Fruit fly (Drosophila melanogaster) whole organism, adult: Measurements from ENCODE around the gene CG46511.
"Not testable (repeated sequence)": the region's sequence is repeated elsewhere in the genome, so short reads cannot be mapped to it uniquely, and the experiment has no call there.

Experiments
- CG11617 ChIP-seq: fragments of 200-800 bp; sonication (Bioruptor generic); optimal IDR thresholded peaks from 2 replicates; lab custom pipeline; 2017; ENCODE audit warnings: mild to moderate bottlenecking, missing biosample characterization, missing genetic modification reagents, missing genetic modification characterization
- CG12768 ChIP-seq: fragments of 200-800 bp; sonication (Bioruptor generic); optimal IDR thresholded peaks from 2 replicates; lab custom pipeline; 2017; ENCODE audit warnings: missing biosample characterization, missing genetic modification characterization, mild to moderate bottlenecking, moderate library complexity, missing genetic modification reagents
- CG14711 ChIP-seq: fragments of 200-800 bp; sonication (Bioruptor generic); optimal IDR thresholded peaks from 2 replicates; lab custom pipeline; 2018; ENCODE audit warnings: missing biosample characterization, mild to moderate bottlenecking, missing genetic modification characterization, moderate library complexity
- CG1620 ChIP-seq: fragments of 200-800 bp; sonication (Bioruptor generic); optimal IDR thresholded peaks from 2 replicates; lab custom pipeline; 2016; ENCODE audit warnings: missing biosample characterization, missing genetic modification characterization
- CG5204 ChIP-seq: fragments of 200-800 bp; sonication (Bioruptor generic); optimal IDR thresholded peaks from 2 replicates; lab custom pipeline; 2016; ENCODE audit warnings: missing biosample characterization, missing genetic modification characterization
- CG7101 ChIP-seq: fragments of 200-800 bp; sonication (Bioruptor generic); optimal IDR thresholded peaks from 2 replicates; lab custom pipeline; 2018; ENCODE audit warnings: missing biosample characterization, mild to moderate bottlenecking, missing genetic modification characterization, moderate library complexity
- Clk ChIP-seq: fragments of 200-800 bp; sonication (Bioruptor generic); optimal IDR thresholded peaks from 2 replicates; lab custom pipeline; 2017; ENCODE audit warnings: missing biosample characterization, missing genetic modification characterization
- Crg-1 ChIP-seq: fragments of 200-800 bp; sonication (Bioruptor generic); optimal IDR thresholded peaks from 2 replicates; lab custom pipeline; 2016; ENCODE audit warnings: missing biosample characterization, missing genetic modification characterization
- Hr96 ChIP-seq: fragments of 200-800 bp; sonication (Bioruptor generic); optimal IDR thresholded peaks from 2 replicates; lab custom pipeline; 2016; ENCODE audit warnings: missing biosample characterization, missing genetic modification characterization
- Mnt ChIP-seq: fragments of 200-800 bp; sonication (Bioruptor generic); optimal IDR thresholded peaks from 2 replicates; lab custom pipeline; 2016; ENCODE audit warnings: missing biosample characterization, mild to moderate bottlenecking, missing genetic modification characterization
- bab1 ChIP-seq: fragments of 200-800 bp; sonication (Bioruptor generic); optimal IDR thresholded peaks from 3 replicates; lab custom pipeline; 2019; ENCODE audit warnings: missing biosample characterization, mild to moderate bottlenecking, missing genetic modification characterization, moderate library complexity
- cic ChIP-seq: fragments of 200-800 bp; sonication (Bioruptor generic); optimal IDR thresholded peaks from 2 replicates; lab custom pipeline; 2017; ENCODE audit warnings: missing biosample characterization, mild to moderate bottlenecking, missing genetic modification characterization, moderate library complexity
- kay ChIP-seq: fragments of 200-800 bp; sonication (Bioruptor generic); peaks from one replicate; lab custom pipeline; 2016; ENCODE audit warnings: missing biosample characterization, missing genetic modification characterization, borderline replicate concordance
- ovo ChIP-seq: fragments of 200-800 bp; sonication (Bioruptor generic); optimal IDR thresholded peaks from 2 replicates; lab custom pipeline; 2016; ENCODE audit warnings: missing biosample characterization, missing genetic modification characterization
- pad ChIP-seq: fragments of 200-800 bp; sonication (Bioruptor generic); optimal IDR thresholded peaks from 3 replicates; lab custom pipeline; 2017; ENCODE audit warnings: missing biosample characterization, missing genetic modification characterization, mild to moderate bottlenecking, moderate library complexity, missing genetic modification reagents
- tj ChIP-seq: fragments of 200-800 bp; sonication (Bioruptor generic); optimal IDR thresholded peaks from 3 replicates; lab custom pipeline; 2017; ENCODE audit warnings: missing biosample characterization, mild to moderate bottlenecking, missing genetic modification characterization, moderate library complexity
- toe ChIP-seq: fragments of 200-800 bp; sonication (Bioruptor generic); optimal IDR thresholded peaks from 2 replicates; lab custom pipeline; 2016; ENCODE audit warnings: missing biosample characterization, missing genetic modification characterization

The CG46511 gene

DNA sequence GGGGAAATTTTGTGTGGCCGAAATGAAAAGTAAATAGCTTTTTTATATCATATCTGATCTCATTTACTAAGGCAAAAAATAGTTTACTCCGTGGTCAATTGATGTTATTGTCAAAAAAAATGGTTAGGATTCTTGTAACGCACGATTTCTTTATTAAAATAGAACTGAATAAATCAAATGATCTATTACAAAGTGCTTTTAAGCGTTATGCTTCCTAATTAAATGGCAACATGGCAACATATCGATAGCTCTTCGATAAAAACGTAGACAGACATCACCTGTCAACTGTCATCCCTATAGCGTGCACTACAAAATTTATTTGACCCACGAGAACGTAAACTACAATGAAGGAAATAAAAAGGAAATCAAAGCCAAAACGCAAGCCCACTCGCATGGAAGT, at the start of gene CG46511:
TSS of gene CG46511 (plus strand) at position 301 of the 400 bp plus-strand sequence.
- not testable (repeated sequence) for TF ChIP-seq cic (GFP tag; lab: Kevin White, UChicago); pad; CG11617

dm6 chrX:22142758-22143157, 39.5 kb upstream of the CG46511 start, which contains the start of gene CG40813:
TSS of gene CG40813 (plus strand) at chrX:22143058.
- not testable (repeated sequence) for TF ChIP-seq cic (GFP tag; lab: Kevin White, UChicago); ovo (GFP tag; lab: Kevin White, UChicago); Clk

dm6 chrX:22147489-22147888, 34.8 kb upstream of the CG46511 start, which contains the start of gene CG46504:
TSS of gene CG46504 (plus strand) at chrX:22147789.
- TF ChIP-seq kay, ovo, Crg-1 (GFP tag; lab: Kevin White, UChicago): not testable (repeated sequence)

DNA sequence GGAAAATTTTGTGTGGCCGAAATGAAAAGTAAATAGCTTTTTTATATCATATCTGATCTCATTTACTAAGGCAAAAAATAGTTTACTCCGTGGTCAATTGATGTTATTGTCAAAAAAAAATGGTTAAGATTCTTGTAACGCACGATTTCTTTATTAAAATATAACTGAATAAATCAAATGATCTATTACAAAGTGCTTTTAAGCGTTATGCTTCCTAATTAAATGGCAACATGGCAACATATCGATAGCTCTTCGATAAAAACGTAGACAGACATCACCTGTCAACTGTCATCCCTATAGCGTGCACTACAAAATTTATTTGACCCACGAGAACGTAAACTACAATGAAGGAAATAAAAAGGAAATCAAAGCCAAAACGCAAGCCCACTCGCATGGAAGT, 29.8 kb upstream of the CG46511 start, which contains the start of gene CG46505:
TSS of gene CG46505 (plus strand) at position 301 of the 400 bp plus-strand sequence.
- not testable (repeated sequence) for TF ChIP-seq CG14711 (tag; lab: Kevin White, UChicago); Hr96; CG12768 (GFP tag; lab: Kevin White, UChicago)

dm6 chrX:22157587-22157986, 24.7 kb upstream of the CG46511 start, which contains the start of gene CG46506:
TSS of gene CG46506 (plus strand) at chrX:22157887.
- not testable (repeated sequence) for TF ChIP-seq CG11617; Mnt (GFP tag; lab: Kevin White, UChicago); toe (GFP tag; lab: Kevin White, UChicago)

DNA sequence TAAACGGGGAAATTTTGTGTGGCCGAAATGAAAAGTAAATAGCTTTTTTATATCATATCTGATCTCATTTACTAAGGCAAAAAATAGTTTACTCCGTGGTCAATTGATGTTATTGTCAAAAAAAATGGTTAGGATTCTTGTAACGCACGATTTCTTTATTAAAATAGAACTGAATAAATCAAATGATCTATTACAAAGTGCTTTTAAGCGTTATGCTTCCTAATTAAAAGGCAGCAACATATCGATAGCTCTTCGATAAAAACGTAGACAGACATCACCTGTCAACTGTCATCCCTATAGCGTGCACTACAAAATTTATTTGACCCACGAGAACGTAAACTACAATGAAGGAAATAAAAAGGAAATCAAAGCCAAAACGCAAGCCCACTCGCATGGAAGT, 19.7 kb upstream of the CG46511 start, which contains the start of gene CG46507:
TSS of gene CG46507 (plus strand) at position 301 of the 400 bp plus-strand sequence.
- not testable (repeated sequence) for TF ChIP-seq CG5204 (GFP tag; lab: Kevin White, UChicago); ovo (GFP tag; lab: Kevin White, UChicago); CG7101

DNA sequence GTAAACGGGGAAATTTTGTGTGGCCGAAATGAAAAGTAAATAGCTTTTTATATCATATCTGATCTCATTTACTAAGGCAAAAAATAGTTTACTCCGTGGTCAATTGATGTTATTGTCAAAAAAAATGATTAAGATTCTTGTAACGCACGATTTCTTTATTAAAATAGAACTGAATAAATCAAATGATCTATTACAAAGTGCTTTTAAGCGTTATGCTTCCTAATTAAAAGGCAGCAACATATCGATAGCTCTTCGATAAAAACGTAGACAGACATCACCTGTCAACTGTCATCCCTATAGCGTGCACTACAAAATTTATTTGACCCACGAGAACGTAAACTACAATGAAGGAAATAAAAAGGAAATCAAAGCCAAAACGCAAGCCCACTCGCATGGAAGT, 14.9 kb upstream of the CG46511 start, which contains the start of gene CG46508:
TSS of gene CG46508 (plus strand) at position 301 of the 400 bp plus-strand sequence.
- not testable (repeated sequence) for TF ChIP-seq cic (GFP tag; lab: Kevin White, UChicago); Hr96; tj

DNA sequence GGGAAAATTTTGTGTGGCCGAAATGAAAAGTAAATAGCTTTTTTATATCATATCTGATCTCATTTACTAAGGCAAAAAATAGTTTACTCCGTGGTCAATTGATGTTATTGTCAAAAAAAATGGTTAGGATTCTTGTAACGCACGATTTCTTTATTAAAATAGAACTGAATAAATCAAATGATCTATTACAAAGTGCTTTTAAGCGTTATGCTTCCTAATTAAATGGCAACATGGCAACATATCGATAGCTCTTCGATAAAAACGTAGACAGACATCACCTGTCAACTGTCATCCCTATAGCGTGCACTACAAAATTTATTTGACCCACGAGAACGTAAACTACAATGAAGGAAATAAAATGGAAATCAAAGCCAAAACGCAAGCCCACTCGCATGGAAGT, 10.0 kb upstream of the CG46511 start, which contains the start of gene CG46509:
TSS of gene CG46509 (plus strand) at position 301 of the 400 bp plus-strand sequence.
- TF ChIP-seq CG14711 (tag; lab: Kevin White, UChicago); ovo (GFP tag; lab: Kevin White, UChicago); Crg-1 (GFP tag; lab: Kevin White, UChicago): not testable (repeated sequence)

dm6 chrX:22177205-22177604, 5.1 kb upstream of the CG46511 start, which contains the start of gene CG46510:
TSS of gene CG46510 (plus strand) at chrX:22177505.
- not testable (repeated sequence) for TF ChIP-seq CG12768 (GFP tag; lab: Kevin White, UChicago); CG7101; CG1620 (GFP tag; lab: Kevin White, UChicago)

DNA sequence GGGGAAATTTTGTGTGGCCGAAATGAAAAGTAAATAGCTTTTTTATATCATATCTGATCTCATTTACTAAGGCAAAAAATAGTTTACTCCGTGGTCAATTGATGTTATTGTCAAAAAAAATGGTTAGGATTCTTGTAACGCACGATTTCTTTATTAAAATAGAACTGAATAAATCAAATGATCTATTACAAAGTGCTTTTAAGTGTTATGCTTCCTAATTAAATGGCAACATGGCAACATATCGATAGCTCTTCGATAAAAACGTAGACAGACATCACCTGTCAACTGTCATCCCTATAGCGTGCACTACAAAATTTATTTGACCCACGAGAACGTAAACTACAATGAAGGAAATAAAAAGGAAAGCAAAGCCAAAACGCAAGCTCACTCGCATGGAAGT, 4.8 kb downstream of the CG46511 start, which contains the start of gene CG46512:
TSS of gene CG46512 (plus strand) at position 301 of the 400 bp plus-strand sequence.
- not testable (repeated sequence) for TF ChIP-seq CG14711 (tag; lab: Kevin White, UChicago); bab1 (GFP tag; lab: Kevin White, UChicago); tj
